Fruit fly (Drosophila melanogaster) whole organism, embryonic: ENCODE data around the gene CG32647.

Source experiments
- CG10267 ChIP-seq: fragments of 200-800 bp; sonication (Bioruptor generic); optimal IDR thresholded peaks from 2 replicates; lab custom pipeline; 2018; ENCODE audit warnings: missing biosample characterization, mild to moderate bottlenecking, missing genetic modification characterization, moderate library complexity
- CG17328 ChIP-seq: fragments of 200-800 bp; sonication (Bioruptor generic); IDR thresholded peaks from 2 replicates; pipeline ENCODE4 v1.3.6; 2022; ENCODE audit warnings: missing biosample characterization, missing genetic modification characterization
- Optix ChIP-seq: fragments of 200-800 bp; sonication (Bioruptor generic); IDR thresholded peaks from 3 replicates; pipeline ENCODE4 v1.3.6; 2022; ENCODE audit warnings: missing biosample characterization, missing genetic modification characterization
- esg ChIP-seq: fragments of 200-800 bp; sonication (Bioruptor generic); conservative IDR thresholded peaks from 2 replicates; pipeline ENCODE4 v1.3.6; 2022; ENCODE audit warnings: missing biosample characterization, missing genetic modification characterization
- eve ChIP-seq, 2 experiments: fragments of >200 bp; optimal IDR thresholded peaks; 2 replicates each; lab custom pipeline; 2017; ENCODE audit warnings: missing biosample characterization in 2 of 2, missing genetic modification characterization in 2 of 2
- pita ChIP-seq: fragments of 200-800 bp; sonication (Bioruptor generic); optimal IDR thresholded peaks from 2 replicates; lab custom pipeline; 2017; ENCODE audit warnings: missing biosample characterization, mild to moderate bottlenecking, missing genetic modification characterization
- toy ChIP-seq: fragments of 200-800 bp; sonication (Bioruptor generic); IDR thresholded peaks from 2 replicates; pipeline ENCODE4 v1.3.6; 2022; ENCODE audit warnings: missing biosample characterization, missing genetic modification characterization

DNA sequence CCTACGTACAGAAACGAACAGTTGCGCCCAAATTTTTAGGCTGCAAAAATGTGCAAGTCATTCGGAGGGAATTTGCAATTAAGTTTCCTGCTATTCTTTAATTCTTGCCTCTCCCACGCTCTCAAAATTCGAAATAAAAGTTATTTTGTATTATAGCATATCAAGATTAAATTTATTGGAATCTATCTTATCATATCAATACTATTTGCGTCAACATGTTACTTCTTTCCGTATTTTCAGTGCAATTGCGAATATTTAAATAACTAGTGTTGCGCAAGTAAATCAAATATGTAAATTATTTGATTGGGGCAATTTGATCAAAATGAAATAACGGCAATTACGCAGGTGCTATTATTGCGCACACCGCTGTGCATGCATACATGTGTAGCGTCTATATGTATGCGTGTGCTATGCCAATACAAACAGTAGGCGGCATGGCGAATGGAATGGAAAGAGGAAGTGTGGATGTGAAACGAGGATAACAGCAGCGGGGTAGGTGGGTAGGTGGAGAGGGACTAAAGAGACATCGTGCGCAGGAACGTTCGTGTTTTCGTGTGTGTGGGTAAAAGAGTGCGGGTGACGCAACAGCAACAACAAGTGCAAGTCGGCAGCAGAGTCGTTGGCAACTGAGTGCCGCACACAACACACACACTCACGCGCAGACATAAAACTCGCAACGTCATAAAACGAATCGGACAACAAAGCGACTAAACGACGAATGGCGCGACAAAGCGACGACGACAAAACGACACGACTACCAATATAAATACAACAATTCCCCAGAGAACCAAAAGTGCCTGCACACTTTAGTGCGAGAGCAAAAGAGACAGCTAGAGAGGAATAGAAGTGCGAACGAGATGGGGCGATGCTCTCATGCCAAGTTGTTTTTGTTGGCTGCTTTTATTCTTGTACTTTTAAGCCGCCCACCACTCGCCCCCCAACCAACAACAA lies 49.0 kb downstream of the CG32647 start:
- TF ChIP-seq esg (GFP tag; lab: Robert Waterston, UW) (peak; percentile 83), pita (GFP tag; lab: Kevin White, UChicago) (no peak), eve (GFP tag; optimal IDR thresholded peaks at IDR 0.05; lab: Kevin White, UChicago) (peak in 1 of 2 experiments; percentile 99), Optix (GFP tag; lab: Robert Waterston, UW) (peak; percentile 73; the same call in 1 of the 3 replicates), CG17328 (GFP tag; lab: Robert Waterston, UW) (peak; percentile 79), CG10267 (peak; percentile 89), toy (GFP tag; lab: Robert Waterston, UW) (no peak)
